Fruit fly (Drosophila melanogaster) whole organism, embryonic: ENCODE data around the gene CG45218.

Source experiments
- Bdp1 ChIP-seq: fragments of 200-800 bp; sonication (Bioruptor generic); optimal IDR thresholded peaks from 3 replicates; lab custom pipeline; 2016; ENCODE audit warnings: missing biosample characterization, missing genetic modification characterization
- CG11093 ChIP-seq: fragments of 200-800 bp; sonication (Bioruptor generic); IDR thresholded peaks from 3 replicates; pipeline ENCODE4 v1.3.6; 2022; ENCODE audit warnings: missing biosample characterization, missing genetic modification characterization
- CG12769 ChIP-seq: fragments of 200-800 bp; sonication (Bioruptor generic); optimal IDR thresholded peaks from 2 replicates; lab custom pipeline; 2019; ENCODE audit warnings: missing biosample characterization, mild to moderate bottlenecking, missing genetic modification characterization, moderate library complexity
- CG14965 ChIP-seq: fragments of 200-800 bp; sonication (Bioruptor generic); optimal IDR thresholded peaks from 2 replicates; lab custom pipeline; 2016; ENCODE audit warnings: missing biosample characterization, missing genetic modification characterization, borderline replicate concordance
- CG15479 ChIP-seq: fragments of 200-800 bp; sonication (Bioruptor generic); optimal IDR thresholded peaks from 3 replicates; lab custom pipeline; 2019; ENCODE audit warnings: missing biosample characterization, mild to moderate bottlenecking, missing genetic modification characterization, moderate library complexity
- CG17328 ChIP-seq: fragments of 200-800 bp; sonication (Bioruptor generic); IDR thresholded peaks from 2 replicates; pipeline ENCODE4 v1.3.6; 2022; ENCODE audit warnings: missing biosample characterization, missing genetic modification characterization
- CG31224 ChIP-seq: fragments of 200-800 bp; sonication (Bioruptor generic); IDR thresholded peaks from 2 replicates; pipeline ENCODE4 v1.3.6; 2022; ENCODE audit warnings: missing biosample characterization, missing genetic modification characterization
- CG3163 ChIP-seq: fragments of 200-800 bp; sonication (Bioruptor generic); optimal IDR thresholded peaks from 3 replicates; lab custom pipeline; 2016; ENCODE audit warnings: missing biosample characterization, missing genetic modification characterization
- CG3847 ChIP-seq: fragments of 200-800 bp; sonication (Bioruptor generic); IDR thresholded peaks from 2 replicates; pipeline ENCODE4 v1.3.6; 2022; ENCODE audit warnings: missing biosample characterization, missing genetic modification characterization
- CG4820 ChIP-seq: fragments of 200-800 bp; sonication (Bioruptor generic); optimal IDR thresholded peaks from 3 replicates; lab custom pipeline; 2016; ENCODE audit warnings: missing biosample characterization, missing genetic modification characterization
- CG5953 ChIP-seq: fragments of 200-800 bp; sonication (Bioruptor generic); IDR thresholded peaks from 2 replicates; pipeline ENCODE4 v1.3.6; 2022; ENCODE audit warnings: missing biosample characterization, missing genetic modification characterization
- CG6175 ChIP-seq: fragments of 200-800 bp; sonication (Bioruptor generic); IDR thresholded peaks from 3 replicates; pipeline ENCODE4 v1.3.6; 2022; ENCODE audit warnings: missing biosample characterization, missing genetic modification characterization
- CG6254 ChIP-seq: fragments of 200-800 bp; sonication (Bioruptor generic); optimal IDR thresholded peaks from 3 replicates; lab custom pipeline; 2017; ENCODE audit warnings: mild to moderate bottlenecking, missing biosample characterization, missing genetic modification reagents, missing genetic modification characterization
- CG6765 ChIP-seq: fragments of 200-800 bp; sonication (Bioruptor generic); optimal IDR thresholded peaks from 3 replicates; lab custom pipeline; 2017; ENCODE audit warnings: missing biosample characterization, mild to moderate bottlenecking, missing genetic modification characterization
- CG8765 ChIP-seq: fragments of 200-800 bp; sonication (Bioruptor generic); IDR thresholded peaks from 2 replicates; pipeline ENCODE4 v1.3.6; 2022; ENCODE audit warnings: missing biosample characterization, missing genetic modification characterization
- CG9215 ChIP-seq: fragments of 200-800 bp; sonication (Bioruptor generic); IDR thresholded peaks from 2 replicates; pipeline ENCODE4 v1.3.6; 2022; ENCODE audit warnings: missing biosample characterization, missing genetic modification characterization
- CG9817 ChIP-seq: fragments of 200-800 bp; sonication (Bioruptor generic); optimal IDR thresholded peaks from 2 replicates; lab custom pipeline; 2018; ENCODE audit warnings: missing biosample characterization, mild to moderate bottlenecking, missing genetic modification characterization, moderate library complexity
- D ChIP-seq, 2 experiments: fragments of 200-800 bp in 1 of 2; fragments of >200 bp in 1 of 2; sonication (Bioruptor generic) in 1 of 2; optimal IDR thresholded peaks; 2 replicates in 1 of 2; 3 replicates in 1 of 2; lab custom pipeline; 2017; ENCODE audit warnings: mild to moderate bottlenecking in 1 of 2, missing biosample characterization in 1 of 2, missing genetic modification characterization in 1 of 2, missing genetic modification reagents in 1 of 2
- Dip2 ChIP-seq: fragments of 200-800 bp; sonication (Bioruptor generic); IDR thresholded peaks from 2 replicates; pipeline ENCODE4 v1.3.6; 2022; ENCODE audit warnings: missing biosample characterization, missing genetic modification characterization
- Dp ChIP-seq: fragments of 200-800 bp; sonication (Bioruptor generic); optimal IDR thresholded peaks from 2 replicates; lab custom pipeline; 2018; ENCODE audit warnings: missing biosample characterization, mild to moderate bottlenecking, missing genetic modification characterization, moderate library complexity
- E2f2 ChIP-seq: fragments of 200-800 bp; sonication (Bioruptor generic); IDR thresholded peaks from 2 replicates; pipeline ENCODE4 v1.3.6; 2022; ENCODE audit warnings: missing biosample characterization, missing genetic modification characterization
- ERR ChIP-seq: fragments of 200-800 bp; sonication (Bioruptor generic); optimal IDR thresholded peaks from 2 replicates; lab custom pipeline; 2016; ENCODE audit warnings: missing biosample characterization, missing genetic modification characterization
- Ets65A ChIP-seq: fragments of 200-800 bp; sonication (Bioruptor generic); peaks from one replicate; lab custom pipeline; 2016; ENCODE audit warnings: missing biosample characterization, missing genetic modification characterization
- H15 ChIP-seq: fragments of 200-800 bp; sonication (Bioruptor generic); IDR thresholded peaks from 3 replicates; pipeline ENCODE4 v1.3.6; 2022; ENCODE audit warnings: missing biosample characterization, missing genetic modification characterization
- HHEX ChIP-seq: fragments of 200-800 bp; sonication (Bioruptor generic); optimal IDR thresholded peaks from 3 replicates; lab custom pipeline; 2017; ENCODE audit warnings: missing biosample characterization, mild to moderate bottlenecking, missing genetic modification characterization, missing genetic modification reagents
- Hmx ChIP-seq: fragments of 200-800 bp; sonication (Bioruptor generic); optimal IDR thresholded peaks from 2 replicates; lab custom pipeline; 2016; ENCODE audit warnings: missing biosample characterization, missing genetic modification characterization
- Hr3 ChIP-seq: fragments of 200-800 bp; sonication (Bioruptor generic); optimal IDR thresholded peaks from 3 replicates; lab custom pipeline; 2016; ENCODE audit warnings: missing biosample characterization, missing genetic modification characterization
- Jarid2 ChIP-seq: fragments of 200-800 bp; sonication (Bioruptor generic); optimal IDR thresholded peaks from 3 replicates; lab custom pipeline; 2017; ENCODE audit warnings: mild to moderate bottlenecking, missing biosample characterization, missing genetic modification reagents, missing genetic modification characterization
- Kr ChIP-seq: fragments of 200-800 bp; sonication (Bioruptor generic); optimal IDR thresholded peaks from 2 replicates; lab custom pipeline; 2017; ENCODE audit warnings: missing biosample characterization, mild to moderate bottlenecking, missing genetic modification characterization
- Myb ChIP-seq: fragments of 200-800 bp; sonication (Bioruptor generic); optimal IDR thresholded peaks from 2 replicates; lab custom pipeline; 2016; ENCODE audit warnings: missing biosample characterization, missing genetic modification characterization
- Nf-YC ChIP-seq: fragments of 200-800 bp; optimal IDR thresholded peaks from 3 replicates; lab custom pipeline; 2019; ENCODE audit warnings: missing biosample characterization, mild to moderate bottlenecking, missing genetic modification characterization, moderate library complexity
- Scr ChIP-seq: fragments of 200-800 bp; sonication (Bioruptor generic); IDR thresholded peaks from 2 replicates; pipeline ENCODE4 v1.3.6; 2022; ENCODE audit warnings: missing biosample characterization, missing genetic modification characterization; ENCODE audit not compliant: partially characterized antibody
- Sox100B ChIP-seq: fragments of 200-800 bp; sonication (Bioruptor generic); optimal IDR thresholded peaks from 3 replicates; lab custom pipeline; 2018; ENCODE audit warnings: missing biosample characterization, mild to moderate bottlenecking, missing genetic modification characterization
- Spps ChIP-seq: fragments of 200-800 bp; sonication (Bioruptor generic); optimal IDR thresholded peaks from 2 replicates; lab custom pipeline; 2018; ENCODE audit warnings: missing biosample characterization, mild to moderate bottlenecking, missing genetic modification characterization
- Xbp1 ChIP-seq: fragments of 200-800 bp; sonication (Bioruptor generic); optimal IDR thresholded peaks from 3 replicates; lab custom pipeline; 2016; ENCODE audit warnings: missing biosample characterization, mild to moderate bottlenecking, missing genetic modification characterization
- bowl ChIP-seq: fragments of 200-800 bp; sonication (Bioruptor generic); IDR thresholded peaks from 2 replicates; pipeline ENCODE4 v1.3.6; 2022; ENCODE audit warnings: missing biosample characterization, missing genetic modification characterization
- br ChIP-seq: fragments of >200 bp; optimal IDR thresholded peaks from 2 replicates; lab custom pipeline; 2017
- caup ChIP-seq: fragments of 200-800 bp; sonication (Bioruptor generic); optimal IDR thresholded peaks from 3 replicates; lab custom pipeline; 2017; ENCODE audit warnings: missing biosample characterization, mild to moderate bottlenecking, missing genetic modification characterization, moderate library complexity; ENCODE audit not compliant: severe bottlenecking
- fd102C ChIP-seq: fragments of 200-800 bp; sonication (Bioruptor generic); optimal IDR thresholded peaks from 2 replicates; lab custom pipeline; 2018; ENCODE audit warnings: missing biosample characterization, mild to moderate bottlenecking, missing genetic modification characterization, moderate library complexity
- gfzf ChIP-seq: fragments of 200-800 bp; sonication (Bioruptor generic); optimal IDR thresholded peaks from 2 replicates; lab custom pipeline; 2016; ENCODE audit warnings: missing biosample characterization, mild to moderate bottlenecking, missing genetic modification characterization, moderate library complexity
- mam ChIP-seq: fragments of 200-800 bp; sonication (Bioruptor generic); optimal IDR thresholded peaks from 3 replicates; lab custom pipeline; 2016; ENCODE audit warnings: missing biosample characterization, missing genetic modification characterization
- pb ChIP-seq: fragments of 200-800 bp; sonication (Bioruptor generic); optimal IDR thresholded peaks from 3 replicates; lab custom pipeline; 2016; ENCODE audit warnings: missing biosample characterization, missing genetic modification characterization
- pros ChIP-seq: fragments of 200-800 bp; sonication (Bioruptor generic); optimal IDR thresholded peaks from 3 replicates; lab custom pipeline; 2019; ENCODE audit warnings: missing biosample characterization, mild to moderate bottlenecking, missing genetic modification characterization, moderate library complexity
- pum ChIP-seq: fragments of 200-800 bp; sonication (Bioruptor generic); optimal IDR thresholded peaks from 2 replicates; lab custom pipeline; 2016; ENCODE audit warnings: missing biosample characterization, missing genetic modification characterization
- tna ChIP-seq: fragments of 200-800 bp; sonication (Bioruptor generic); IDR thresholded peaks from 2 replicates; pipeline ENCODE4 v1.3.6; 2022; ENCODE audit warnings: missing biosample characterization, missing genetic modification characterization; ENCODE audit not compliant: partially characterized antibody
- trem ChIP-seq: fragments of 200-800 bp; optimal IDR thresholded peaks from 3 replicates; lab custom pipeline; 2019; ENCODE audit warnings: missing biosample characterization, mild to moderate bottlenecking, missing genetic modification characterization, moderate library complexity
- wek ChIP-seq: fragments of 200-800 bp; sonication (Bioruptor generic); optimal IDR thresholded peaks from 3 replicates; lab custom pipeline; 2018; ENCODE audit warnings: missing biosample characterization, mild to moderate bottlenecking, missing genetic modification characterization, moderate library complexity
- zen ChIP-seq: fragments of 200-800 bp; sonication (Bioruptor generic); optimal IDR thresholded peaks from 3 replicates; lab custom pipeline; 2018; ENCODE audit warnings: missing biosample characterization, mild to moderate bottlenecking, missing genetic modification characterization, moderate library complexity

Gene CG45218

dm6 chr3R:15242186-15243045 is 48.2 kb downstream of the CG45218 start, which contains the start of the genes tefu and Hsc70-4 (continued):
- TF ChIP-seq Dip2 (GFP tag; lab: Robert Waterston, UW) (0 out of 2 replicates have a peak, but pooled peaks have one; percentile 28), CG6765 (GFP tag; lab: Kevin White, UChicago) (no peak), gfzf (peak; percentile 96), CG9215 (GFP tag; lab: Robert Waterston, UW) (peak; percentile 81), trem (peak; percentile 65), CG15479 (GFP tag; lab: Kevin White, UChicago) (no peak), zen (tag; lab: Kevin White, UChicago) (peak; percentile 72), H15 (peak; percentile 72; the same call in 2 of the 3 replicates), Scr (GFP tag; lab: Robert Waterston, UW) (no peak), mam (GFP tag; lab: Kevin White, UChicago) (peak; percentile 88), fd102C (GFP tag; lab: Kevin White, UChicago) (no peak), CG3847 (peak; percentile 88), CG5953 (GFP tag; lab: Robert Waterston, UW) (0 out of 2 replicates have a peak, but pooled peaks have one; percentile 34), pb (no peak), br (lab: Kevin White, UChicago) (no peak), pum (GFP tag; lab: Kevin White, UChicago) (peak; percentile 69), Hr3 (peak; percentile 81), tna (GFP tag; lab: Robert Waterston, UW) (peak; percentile 31; the same call in 1 of the 2 replicates), Spps (peak; percentile 1), Bdp1 (GFP tag; lab: Kevin White, UChicago) (peak; percentile 57), CG17328 (GFP tag; lab: Robert Waterston, UW) (peak; percentile 58), caup (peak; percentile 38), Xbp1 (GFP tag; lab: Kevin White, UChicago) (peak; percentile 90), CG6175 (GFP tag; lab: Robert Waterston, UW) (peak; percentile 66; the same call in 2 of the 3 replicates), wek (GFP tag; lab: Kevin White, UChicago) (no peak), D (optimal IDR thresholded peaks at IDR 0.05; lab: Kevin White, UChicago) (no peak), D (GFP tag; optimal IDR thresholded peaks at IDR 0.05; lab: Kevin White, UChicago) (peak; percentile 34), Jarid2 (no peak), pros (GFP tag; lab: Kevin White, UChicago) (no peak), ERR (no peak), Hmx (no peak), CG31224 (GFP tag; lab: Robert Waterston, UW) (peak; percentile 53; the same call in 1 of the 2 replicates), Kr (GFP tag; lab: Kevin White, UChicago) (no peak), Sox100B (GFP tag; lab: Kevin White, UChicago) (peak; percentile 18), CG9817 (peak; percentile 84), Dp (GFP tag; lab: Kevin White, UChicago) (peak; percentile 69), CG11093 (GFP tag; lab: Robert Waterston, UW) (peak; percentile 85), CG6254 (peak; percentile 1), CG8765 (GFP tag; lab: Robert Waterston, UW) (peak; percentile 78), Ets65A (GFP tag; lab: Kevin White, UChicago) (peak; percentile 98), HHEX (GFP tag; lab: Kevin White, UChicago) (peak; percentile 52), Myb (GFP tag; lab: Kevin White, UChicago) (peak; percentile 50), E2f2 (GFP tag; lab: Robert Waterston, UW) (peak; percentile 71), Nf-YC (tag; lab: Kevin White, UChicago) (peak; percentile 30), bowl (GFP tag; lab: Robert Waterston, UW) (no peak), CG14965 (GFP tag; lab: Kevin White, UChicago) (no peak), CG3163 (GFP tag; lab: Kevin White, UChicago) (peak; percentile 53), CG4820 (GFP tag; lab: Kevin White, UChicago) (peak; percentile 72), CG12769 (tag; lab: Kevin White, UChicago) (no peak)
